Worm (Caenorhabditis elegans) whole organism, young adult: ENCODE data around the gene ZK643.5.

ENCODE experiments used
- B0035.1 ChIP-seq: sonication (generic microtip); optimal IDR thresholded peaks from 2 replicates; lab custom pipeline; 2016; ENCODE audit warnings: missing genetic modification characterization, mild to moderate bottlenecking, missing compliant biosample characterization, missing genotype, missing genetic modification reagents
- B0261.1 ChIP-seq: sonication (generic microtip); optimal IDR thresholded peaks from 2 replicates; lab custom pipeline; 2016; ENCODE audit warnings: mild to moderate bottlenecking, missing genetic modification characterization, moderate library complexity, missing compliant biosample characterization
- C17E4.6 ChIP-seq: fragments of 200-800 bp; sonication (Bioruptor generic); IDR thresholded peaks from 2 replicates; pipeline ENCODE4 v1.3.6; 2022; ENCODE audit warnings: missing genetic modification reagents, missing genetic modification characterization, missing compliant biosample characterization
- F23B12.7 ChIP-seq: sonication (generic microtip); optimal IDR thresholded peaks from 2 replicates; lab custom pipeline; 2017; ENCODE audit warnings: missing genetic modification characterization, mild to moderate bottlenecking, missing compliant biosample characterization, antibody characterized with exemption, moderate library complexity; ENCODE audit not compliant: insufficient read depth
- F37B4.10 ChIP-seq: fragments of 200-800 bp; sonication (Bioruptor generic); IDR thresholded peaks from 2 replicates; pipeline ENCODE4 v1.3.6; 2022; ENCODE audit warnings: missing genetic modification characterization, missing compliant biosample characterization
- F39B2.1 ChIP-seq: fragments of 200-800 bp; sonication (Bioruptor generic); IDR thresholded peaks from 2 replicates; pipeline ENCODE4 v1.3.6; 2022; ENCODE audit warnings: missing genetic modification reagents, missing genetic modification characterization, missing compliant biosample characterization
- F52B5.7 ChIP-seq: sonication (generic microtip); optimal IDR thresholded peaks from 2 replicates; lab custom pipeline; 2016; ENCODE audit warnings: mild to moderate bottlenecking, missing genetic modification characterization, missing compliant biosample characterization
- K11D2.4 ChIP-seq: fragments of 200-800 bp; sonication (Bioruptor generic); IDR thresholded peaks from 2 replicates; pipeline ENCODE4 v1.3.6; 2022; ENCODE audit warnings: missing genetic modification reagents, missing genetic modification characterization, missing compliant biosample characterization
- Y53G8AR.9 ChIP-seq: fragments of 200-800 bp; sonication (Bioruptor generic); conservative IDR thresholded peaks from 2 replicates; pipeline ENCODE4 v1.3.6; 2022; ENCODE audit warnings: missing genetic modification reagents, missing genetic modification characterization, missing compliant biosample characterization
- Y56A3A.18 ChIP-seq: fragments of 200-800 bp; sonication (Bioruptor generic); IDR thresholded peaks from 2 replicates; pipeline ENCODE4 v1.3.6; 2022; ENCODE audit warnings: missing genetic modification reagents, missing genetic modification characterization, missing compliant biosample characterization
- Y95B8A.8 ChIP-seq: fragments of 200-800 bp; sonication (Bioruptor generic); IDR thresholded peaks from 2 replicates; pipeline ENCODE4 v1.3.6; 2022; ENCODE audit warnings: missing genetic modification reagents, missing genetic modification characterization, missing compliant biosample characterization
- ZK185.1 ChIP-seq: sonication (generic microtip); optimal IDR thresholded peaks from 2 replicates; lab custom pipeline; 2016; ENCODE audit warnings: mild to moderate bottlenecking, missing genetic modification characterization, missing compliant biosample characterization; ENCODE audit not compliant: poor library complexity, severe bottlenecking
- atf-7 ChIP-seq: sonication (generic microtip); optimal IDR thresholded peaks from 2 replicates; lab custom pipeline; 2017; ENCODE audit warnings: mild to moderate bottlenecking, missing genetic modification characterization, missing compliant biosample characterization
- bed-1 ChIP-seq: fragments of 200-800 bp; sonication (Bioruptor generic); IDR thresholded peaks from 2 replicates; pipeline ENCODE4 v1.3.6; 2022; ENCODE audit warnings: missing genetic modification reagents, missing genetic modification characterization, missing compliant biosample characterization
- ccch-3 ChIP-seq: fragments of 200-800 bp; sonication (Bioruptor generic); optimal IDR thresholded peaks from 2 replicates; lab custom pipeline; 2018; ENCODE audit warnings: mild to moderate bottlenecking, missing genetic modification characterization, missing compliant biosample characterization
- cebp-1 ChIP-seq, 2 experiments: fragments of 200-800 bp in 1 of 2; sonication (Bioruptor generic) in 1 of 2; sonication (generic microtip) in 1 of 2; IDR thresholded peaks in 1 of 2; optimal IDR thresholded peaks in 1 of 2; 2 replicates each; pipeline versions ENCODE4 v1.3.6 to Lab custom; 2017 to 2022; ENCODE audit warnings: missing compliant biosample characterization in 2 of 2, missing genetic modification characterization in 2 of 2, mild to moderate bottlenecking in 1 of 2, missing genetic modification reagents in 1 of 2, moderate library complexity in 1 of 2
- cebp-2 ChIP-seq: fragments of 200-800 bp; sonication (Bioruptor generic); IDR thresholded peaks from 2 replicates; pipeline ENCODE4 v1.3.6; 2022; ENCODE audit warnings: missing genetic modification characterization, missing compliant biosample characterization
- ceh-40 ChIP-seq: fragments of 200-800 bp; sonication (Bioruptor generic); IDR thresholded peaks from 2 replicates; pipeline ENCODE4 v1.3.6; 2022; ENCODE audit warnings: missing genetic modification characterization, missing compliant biosample characterization
- ceh-79 ChIP-seq: sonication (generic microtip); optimal IDR thresholded peaks from 2 replicates; lab custom pipeline; 2017; ENCODE audit warnings: mild to moderate bottlenecking, missing genetic modification characterization, missing compliant biosample characterization
- die-1 ChIP-seq: sonication (generic microtip); optimal IDR thresholded peaks from 2 replicates; lab custom pipeline; 2016; ENCODE audit warnings: missing genotype, mild to moderate bottlenecking, missing genetic modification characterization, missing compliant biosample characterization
- fkh-3 ChIP-seq: sonication (generic microtip); optimal IDR thresholded peaks from 2 replicates; lab custom pipeline; 2016; ENCODE audit warnings: mild to moderate bottlenecking, missing genetic modification characterization, missing compliant biosample characterization
- hlh-12 ChIP-seq: sonication (generic microtip); optimal IDR thresholded peaks from 2 replicates; lab custom pipeline; 2016; ENCODE audit warnings: missing genetic modification characterization, missing compliant biosample characterization
- hlh-26 ChIP-seq: fragments of 200-800 bp; sonication (Bioruptor generic); conservative IDR thresholded peaks from 2 replicates; pipeline ENCODE4 v1.3.6; 2022; ENCODE audit warnings: missing genetic modification reagents, missing genetic modification characterization, missing compliant biosample characterization
- lin-35 ChIP-seq, 3 experiments: fragments of 150-350 bp in 2 of 3; sonication (generic microtip) in 1 of 3; optimal IDR thresholded peaks; 2 replicates each; lab custom pipeline; 2014 to 2018; ENCODE audit warnings: missing biosample characterization in 3 of 3, missing genetic modification characterization in 3 of 3, missing genetic modification reagents in 3 of 3
- lin-54 ChIP-seq: fragments of 200-800 bp; sonication (Bioruptor generic); optimal IDR thresholded peaks from 2 replicates; lab custom pipeline; 2018; ENCODE audit warnings: mild to moderate bottlenecking, missing genetic modification characterization, missing compliant biosample characterization
- lsl-1 ChIP-seq: fragments of 200-800 bp; sonication (Bioruptor generic); optimal IDR thresholded peaks from 2 replicates; lab custom pipeline; 2018; ENCODE audit warnings: mild to moderate bottlenecking, missing genetic modification characterization, moderate library complexity, missing compliant biosample characterization
- madf-3 ChIP-seq: fragments of 200-800 bp; sonication (Bioruptor generic); IDR thresholded peaks from 2 replicates; pipeline ENCODE4 v1.3.6; 2022; ENCODE audit warnings: missing genetic modification reagents, missing genetic modification characterization, missing compliant biosample characterization
- madf-6 ChIP-seq: fragments of 200-800 bp; sonication (Bioruptor generic); IDR thresholded peaks from 2 replicates; pipeline ENCODE4 v1.3.6; 2022; ENCODE audit warnings: missing genetic modification reagents, missing genetic modification characterization, missing compliant biosample characterization
- mcd-1 ChIP-seq: fragments of 200-800 bp; sonication (Bioruptor generic); IDR thresholded peaks from 2 replicates; pipeline ENCODE4 v1.3.6; 2022; ENCODE audit warnings: missing genetic modification reagents, missing genetic modification characterization, missing compliant biosample characterization
- mxl-1 ChIP-seq: sonication (generic microtip); optimal IDR thresholded peaks from 2 replicates; lab custom pipeline; 2016; ENCODE audit warnings: missing genetic modification characterization, missing compliant biosample characterization
- nfya-1 ChIP-seq: sonication (generic microtip); optimal IDR thresholded peaks from 2 replicates; lab custom pipeline; 2017; ENCODE audit warnings: antibody characterized with exemption, missing compliant biosample characterization, missing genetic modification characterization, borderline replicate concordance; ENCODE audit not compliant: insufficient read depth
- nfya-2 ChIP-seq: fragments of 200-800 bp; sonication (Bioruptor generic); IDR thresholded peaks from 2 replicates; pipeline ENCODE4 v1.3.6; 2022; ENCODE audit warnings: missing genetic modification reagents, missing genetic modification characterization, missing compliant biosample characterization
- nhr-80 ChIP-seq: sonication (generic microtip); optimal IDR thresholded peaks from 2 replicates; lab custom pipeline; 2016; ENCODE audit warnings: missing genetic modification characterization, missing compliant biosample characterization
- nhr-90 ChIP-seq: sonication (generic microtip); optimal IDR thresholded peaks from 2 replicates; lab custom pipeline; 2016; ENCODE audit warnings: missing genotype, mild to moderate bottlenecking, missing genetic modification characterization, missing compliant biosample characterization
- rcor-1 ChIP-seq: fragments of 200-800 bp; sonication (Bioruptor generic); IDR thresholded peaks from 2 replicates; pipeline ENCODE4 v1.3.6; 2022; ENCODE audit warnings: missing genetic modification reagents, missing genetic modification characterization, missing compliant biosample characterization
- repo-1 ChIP-seq: sonication (generic microtip); optimal IDR thresholded peaks from 2 replicates; lab custom pipeline; 2017; ENCODE audit warnings: mild to moderate bottlenecking, missing genetic modification characterization, missing compliant biosample characterization
- rpc-1 ChIP-seq, 2 experiments: fragments of 150-350 bp in 1 of 2; sonication (generic microtip) in 1 of 2; optimal IDR thresholded peaks; 2 replicates each; lab custom pipeline; 2014 to 2018; ENCODE audit warnings: missing biosample characterization in 1 of 2, missing genetic modification characterization in 1 of 2, missing genetic modification reagents in 1 of 2, missing genotype in 1 of 2
- sdz-38 ChIP-seq: sonication (generic microtip); optimal IDR thresholded peaks from 2 replicates; lab custom pipeline; 2016; ENCODE audit warnings: missing genotype, missing genetic modification characterization, missing compliant biosample characterization
- snpc-1.3 ChIP-seq: sonication (generic microtip); optimal IDR thresholded peaks from 2 replicates; lab custom pipeline; 2017; ENCODE audit warnings: missing genetic modification characterization, mild to moderate bottlenecking, missing compliant biosample characterization, antibody characterized with exemption, moderate library complexity, missing genotype, missing genetic modification reagents; ENCODE audit not compliant: insufficient read depth
- snpc-4 ChIP-seq, 5 experiments: fragments of 150-350 bp in 1 of 5; sonication (generic microtip) in 4 of 5; optimal IDR thresholded peaks; 2 replicates each; lab custom pipeline; 2014 to 2018; ENCODE audit warnings: missing genetic modification characterization in 5 of 5, missing biosample characterization in 3 of 5, antibody characterized with exemption in 2 of 5, mild to moderate bottlenecking in 2 of 5, missing compliant biosample characterization in 2 of 5, missing genotype in 2 of 5, moderate library complexity in 2 of 5, missing genetic modification reagents in 1 of 5
- sptf-2 ChIP-seq: fragments of 200-800 bp; sonication (Bioruptor generic); optimal IDR thresholded peaks from 2 replicates; lab custom pipeline; 2018; ENCODE audit warnings: mild to moderate bottlenecking, missing genetic modification characterization, missing compliant biosample characterization
- tlf-1 ChIP-seq: fragments of 200-800 bp; sonication (Bioruptor generic); optimal IDR thresholded peaks from 2 replicates; lab custom pipeline; 2018; ENCODE audit warnings: mild to moderate bottlenecking, missing genetic modification characterization, missing compliant biosample characterization
- zim-3 ChIP-seq: sonication (generic microtip); optimal IDR thresholded peaks from 2 replicates; lab custom pipeline; 2017; ENCODE audit warnings: mild to moderate bottlenecking, missing genetic modification characterization, moderate library complexity, missing compliant biosample characterization
- ztf-18 ChIP-seq: sonication (generic microtip); optimal IDR thresholded peaks from 2 replicates; lab custom pipeline; 2016; ENCODE audit warnings: missing genotype, mild to moderate bottlenecking, missing genetic modification characterization, missing compliant biosample characterization
- ztf-22 ChIP-seq: fragments of 200-800 bp; sonication (Bioruptor generic); optimal IDR thresholded peaks from 2 replicates; lab custom pipeline; 2018; ENCODE audit warnings: mild to moderate bottlenecking, missing genetic modification characterization, moderate library complexity, missing compliant biosample characterization
- ztf-25 ChIP-seq: fragments of 200-800 bp; sonication (Bioruptor generic); IDR thresholded peaks from 2 replicates; pipeline ENCODE4 v1.3.6; 2022; ENCODE audit warnings: missing genetic modification reagents, missing genetic modification characterization, missing compliant biosample characterization
- ztf-6 ChIP-seq: fragments of 200-800 bp; sonication (Bioruptor generic); IDR thresholded peaks from 2 replicates; pipeline ENCODE4 v1.3.6; 2022; ENCODE audit warnings: missing genetic modification reagents, missing genetic modification characterization, missing compliant biosample characterization

ZK643.5 gene

ce11 chrIII:8956146-8956646 lies at the start of gene ZK643.5, which contains the start of gene ZK643.2:
TSS of gene ZK643.5 (minus strand) at chrIII:8956196.
TSS of gene ZK643.2 (plus strand) at chrIII:8956540.
- no peak for TF ChIP-seq sptf-2 (GFP tag; lab: Kevin White, UChicago)
- TF ChIP-seq ceh-40 (GFP tag; lab: Robert Waterston, UW) = no peak
- no peak for TF ChIP-seq sdz-38
- peak; percentile 71 for TF ChIP-seq snpc-1.3 (tag; lab: Kevin White, UChicago)
- TF ChIP-seq F39B2.1 (GFP tag; lab: Robert Waterston, UW) = no peak
- TF ChIP-seq ztf-25 (GFP tag; lab: Robert Waterston, UW) = no peak
- no peak for TF ChIP-seq Y95B8A.8 (GFP tag; lab: Robert Waterston, UW)
- no peak for TF ChIP-seq C17E4.6 (GFP tag; lab: Robert Waterston, UW)
- peak; percentile 15; the same call in 1 of the 2 replicates for TF ChIP-seq mcd-1
- no peak for TF ChIP-seq nhr-80 (tag; lab: Kevin White, UChicago)
- TF ChIP-seq ztf-22 (GFP tag; lab: Kevin White, UChicago) = no peak
- TF ChIP-seq F52B5.7 (tag; lab: Kevin White, UChicago) = no peak
- TF ChIP-seq fkh-3 (tag; lab: Kevin White, UChicago) = no peak
- TF ChIP-seq Y53G8AR.9 (GFP tag; lab: Robert Waterston, UW) = no peak
- no peak for TF ChIP-seq cebp-2 (GFP tag; lab: Robert Waterston, UW)
- TF ChIP-seq ztf-18 (tag; lab: Kevin White, UChicago) = peak; percentile 23
- no peak for TF ChIP-seq rpc-1 (optimal IDR thresholded peaks at IDR 0.05; lab: Kevin White, UChicago)
- TF ChIP-seq rpc-1 (tag; optimal IDR thresholded peaks at IDR 0.05; lab: Kevin White, UChicago) = no peak
- no peak for TF ChIP-seq tlf-1
- TF ChIP-seq B0261.1 = no peak
- no peak for TF ChIP-seq die-1 (tag; lab: Kevin White, UChicago)
- no peak for TF ChIP-seq mxl-1 (tag; lab: Kevin White, UChicago)
- peak in 1 of 3 experiments; percentile 76 for TF ChIP-seq lin-35 (GFP tag; optimal IDR thresholded peaks at IDR 0.05; lab: Kevin White, UChicago)
- TF ChIP-seq hlh-12 (tag; lab: Kevin White, UChicago) = no peak
- TF ChIP-seq Y56A3A.18 (GFP tag; lab: Robert Waterston, UW) = no peak
- no peak for TF ChIP-seq zim-3 (tag; lab: Kevin White, UChicago)
- TF ChIP-seq ceh-79 (tag; lab: Kevin White, UChicago) = no peak
- no peak for TF ChIP-seq hlh-26 (GFP tag; lab: Robert Waterston, UW)
- no peak for TF ChIP-seq bed-1 (GFP tag; lab: Robert Waterston, UW)
- peak; percentile 70 for TF ChIP-seq madf-6
- no peak for TF ChIP-seq ztf-6 (GFP tag; lab: Robert Waterston, UW)
- 0 out of 2 replicates have a peak, but pooled peaks have one; percentile 15 for TF ChIP-seq rcor-1 (GFP tag; lab: Robert Waterston, UW)
- TF ChIP-seq cebp-1 (GFP tag; IDR thresholded peaks at IDR 0.05; lab: Robert Waterston, UW) = no peak
- TF ChIP-seq cebp-1 (tag; optimal IDR thresholded peaks at IDR 0.05; lab: Kevin White, UChicago) = peak; percentile 63
- TF ChIP-seq ccch-3 (GFP tag; lab: Kevin White, UChicago) = no peak
- peak; percentile 74 for TF ChIP-seq lsl-1
- no peak for TF ChIP-seq B0035.1 (tag; lab: Kevin White, UChicago)
- TF ChIP-seq snpc-4 (GFP tag; optimal IDR thresholded peaks at IDR 0.05; lab: Kevin White, UChicago) = peak; percentile 8
- peak in 1 of 4 experiments; percentile 5 for TF ChIP-seq snpc-4 (tag; optimal IDR thresholded peaks at IDR 0.05; lab: Kevin White, UChicago)
- TF ChIP-seq nfya-2 (GFP tag; lab: Robert Waterston, UW) = no peak
- no peak for TF ChIP-seq nfya-1 (tag; lab: Kevin White, UChicago)
- TF ChIP-seq ZK185.1 (tag; lab: Kevin White, UChicago) = no peak
- TF ChIP-seq madf-3 = no peak
- TF ChIP-seq F23B12.7 (tag; lab: Kevin White, UChicago) = peak; percentile 36
- no peak for TF ChIP-seq F37B4.10 (GFP tag; lab: Robert Waterston, UW)
- TF ChIP-seq repo-1 (tag; lab: Kevin White, UChicago) = no peak
- no peak for TF ChIP-seq nhr-90 (tag; lab: Kevin White, UChicago)
- TF ChIP-seq atf-7 (tag; lab: Kevin White, UChicago) = no peak
- no peak for TF ChIP-seq K11D2.4 (GFP tag; lab: Robert Waterston, UW)
- TF ChIP-seq lin-54 (GFP tag; lab: Kevin White, UChicago) = peak; percentile 70
